Fruit fly (Drosophila melanogaster): ENCODE results near the gene Zaf1.

DNA sequence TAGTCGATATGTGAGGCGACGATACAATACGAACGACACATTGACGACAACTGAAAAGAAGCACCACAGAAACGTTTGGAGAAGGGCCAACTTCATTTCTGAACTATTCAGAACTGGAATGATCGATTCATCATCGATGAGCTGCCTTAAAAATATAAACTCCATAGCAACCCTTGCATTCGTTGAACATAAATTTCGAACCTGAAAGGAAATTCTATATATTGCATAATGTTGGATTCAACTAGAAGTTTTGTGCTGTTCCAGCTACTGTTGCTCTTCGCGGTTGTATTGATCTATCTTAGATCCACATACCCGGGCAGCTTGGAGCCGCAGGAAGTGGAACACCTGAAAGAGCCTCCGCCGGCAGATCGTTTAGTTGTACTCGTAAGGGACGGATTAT, 46.8 kb downstream of the Zaf1 start, which contains the start of the genes CG6790 and CG5342:
- TF ChIP-seq CG8478 (optimal IDR thresholded peaks at IDR 0.05) (no peak), CTCF (optimal IDR thresholded peaks at IDR 0.05) (no peak)

All from S2 (cell line).